Worm (Caenorhabditis elegans): Measurements from ENCODE around the gene Y39A3A.3.

Gene Y39A3A.3

DNA sequence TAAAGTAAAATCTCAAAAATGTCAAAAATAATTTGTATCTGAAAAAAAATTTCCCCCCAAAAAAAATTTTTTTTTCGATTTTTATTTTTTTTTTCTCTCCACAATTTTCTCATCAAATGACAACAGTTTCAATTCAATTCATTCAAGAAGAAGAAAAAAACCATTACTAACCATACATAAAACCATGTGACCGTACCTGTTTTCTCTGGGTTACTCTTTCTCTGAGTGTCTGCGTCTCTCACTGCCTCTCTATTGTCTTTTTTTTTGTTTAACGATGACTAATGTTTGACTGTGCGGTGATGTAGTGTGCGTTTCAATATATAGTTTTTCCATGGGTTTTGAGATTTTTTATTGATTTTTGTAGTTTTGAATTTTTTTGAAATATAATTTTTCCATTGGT is 22.5 kb upstream of the Y39A3A.3 start (continued):
- TF ChIP-seq jun-1 (tag; optimal IDR thresholded peaks at IDR 0.05) = peak; percentile 45
- TF ChIP-seq R02D3.7 (tag; optimal IDR thresholded peaks at IDR 0.05) = no peak
- peak; percentile 42 for TF ChIP-seq nhr-77 (tag; optimal IDR thresholded peaks at IDR 0.05)
- no peak for TF ChIP-seq nhr-48 (tag; optimal IDR thresholded peaks at IDR 0.05)
- no peak for TF ChIP-seq ceh-28 (tag; optimal IDR thresholded peaks at IDR 0.05)
- no peak for TF ChIP-seq daf-16 (GFP tag; optimal IDR thresholded peaks at IDR 0.05)
- TF ChIP-seq daf-16 (tag; optimal IDR thresholded peaks at IDR 0.05) = peak; percentile 89
- no peak for TF ChIP-seq ztf-7 (tag; optimal IDR thresholded peaks at IDR 0.05)
- no peak for TF ChIP-seq snpc-1.2 (GFP tag; IDR thresholded peaks at IDR 0.05)
- no peak for TF ChIP-seq unc-39 (tag; optimal IDR thresholded peaks at IDR 0.05)
- no peak for TF ChIP-seq nhr-237 (tag; optimal IDR thresholded peaks at IDR 0.05)
- no peak for TF ChIP-seq zip-11 (GFP tag; IDR thresholded peaks at IDR 0.05)
- TF ChIP-seq nhr-6 (tag; optimal IDR thresholded peaks at IDR 0.05) = peak; percentile 81
- TF ChIP-seq duxl-1 (tag; optimal IDR thresholded peaks at IDR 0.05; ENCODE audit: poor library complexity) = peak; percentile 72
- TF ChIP-seq mep-1 (tag; optimal IDR thresholded peaks at IDR 0.05) = peak; percentile 83
- no peak for TF ChIP-seq nhr-102 (tag; optimal IDR thresholded peaks at IDR 0.05)
- peak; percentile 68 for TF ChIP-seq mes-2 (tag; optimal IDR thresholded peaks at IDR 0.05; ENCODE audit: poor library complexity, severe bottlenecking)
- TF ChIP-seq ZK337.2 (GFP tag; IDR thresholded peaks at IDR 0.05) = no peak
- TF ChIP-seq unc-62 (GFP tag; optimal IDR thresholded peaks at IDR 0.05 in 1 of 2) = peak in 1 of 2 experiments; percentile 26
- TF ChIP-seq unc-62 (tag; optimal IDR thresholded peaks at IDR 0.05) = no peak
- TF ChIP-seq T26A8.4 (GFP tag; IDR thresholded peaks at IDR 0.05) = no peak
- peak in 1 of 2 experiments; percentile 83 for TF ChIP-seq lsy-2 (tag; optimal IDR thresholded peaks at IDR 0.05)
- no peak for TF ChIP-seq nhr-41 (GFP tag; IDR thresholded peaks at IDR 0.05)
- TF ChIP-seq zfp-3 (GFP tag; conservative IDR thresholded peaks at IDR 0.05) = no peak
- peak; percentile 19; the same call in 1 of the 2 replicates for TF ChIP-seq php-3 (GFP tag; IDR thresholded peaks at IDR 0.05)
- no peak for TF ChIP-seq T20F7.1 (GFP tag; optimal IDR thresholded peaks at IDR 0.05)
- no peak for TF ChIP-seq rbr-2 (tag; optimal IDR thresholded peaks at IDR 0.05)
- TF ChIP-seq dmd-9 (GFP tag; IDR thresholded peaks at IDR 0.05) = 0 out of 2 replicates have a peak, but pooled peaks have one; percentile 62
- no peak for TF ChIP-seq madf-9 (GFP tag; conservative IDR thresholded peaks at IDR 0.05)
- no peak for TF ChIP-seq zag-1 (tag; optimal IDR thresholded peaks at IDR 0.05)
- TF ChIP-seq nhr-111 (GFP tag; optimal IDR thresholded peaks at IDR 0.05) = no peak
- no peak for TF ChIP-seq Y105C5A.15 (GFP tag; IDR thresholded peaks at IDR 0.05)
- TF ChIP-seq daf-8 (GFP tag; IDR thresholded peaks at IDR 0.05) = no peak
- peak; percentile 93 for TF ChIP-seq nhr-28 (tag; optimal IDR thresholded peaks at IDR 0.05)

- TF ChIP-seq php-3 (GFP tag; IDR thresholded peaks at IDR 0.05) (no peak), lin-1 (GFP tag; IDR thresholded peaks at IDR 0.05) (no peak), lsy-2 (tag; optimal IDR thresholded peaks at IDR 0.05) (peak in 1 of 2 experiments; percentile 44), nhr-77 (tag; optimal IDR thresholded peaks at IDR 0.05) (no peak), dve-1 (tag; optimal IDR thresholded peaks at IDR 0.05; ENCODE audit: insufficient read depth) (peak; percentile 31), zip-2 (tag; optimal IDR thresholded peaks at IDR 0.05) (no peak), dmd-8 (GFP tag; IDR thresholded peaks at IDR 0.05) (no peak), mep-1 (tag; optimal IDR thresholded peaks at IDR 0.05) (peak; percentile 23), lin-13 (GFP tag; optimal IDR thresholded peaks at IDR 0.05) (no peak), Y5F2A.4 (GFP tag; optimal IDR thresholded peaks at IDR 0.05) (no peak), hlh-30 (tag; optimal IDR thresholded peaks at IDR 0.05; ENCODE audit: insufficient read depth) (peak; percentile 81), ztf-7 (tag; optimal IDR thresholded peaks at IDR 0.05) (no peak), gei-8 (GFP tag; optimal IDR thresholded peaks at IDR 0.05) (no peak), dmd-6 (GFP tag; IDR thresholded peaks at IDR 0.05) (0 out of 2 replicates have a peak, but pooled peaks have one; percentile 18), attf-4 (tag; optimal IDR thresholded peaks at IDR 0.05) (no peak), madf-9 (GFP tag; conservative IDR thresholded peaks at IDR 0.05) (no peak), F10B5.3 (tag; optimal IDR thresholded peaks at IDR 0.05) (no peak), tra-1 (GFP tag; IDR thresholded peaks at IDR 0.05) (no peak), hmg-1.1 (GFP tag; IDR thresholded peaks at IDR 0.05) (peak; percentile 59), hlh-11 (tag; optimal IDR thresholded peaks at IDR 0.05) (peak; percentile 39), lim-7 (GFP tag; IDR thresholded peaks at IDR 0.05) (no peak), rbr-2 (tag; optimal IDR thresholded peaks at IDR 0.05) (peak; percentile 1), daf-8 (GFP tag; IDR thresholded peaks at IDR 0.05) (no peak), unc-62 (GFP tag; optimal IDR thresholded peaks at IDR 0.05 in 1 of 2) (no peak), unc-62 (tag; optimal IDR thresholded peaks at IDR 0.05) (no peak), dpl-1 (GFP tag; optimal IDR thresholded peaks at IDR 0.05) (no peak), spr-3 (GFP tag; optimal IDR thresholded peaks at IDR 0.05) (no peak)
These were observed 21.3 kb upstream of the Y39A3A.3 start for ce11 chrIII:2089453-2089852.
